Worm (Caenorhabditis elegans): Measurements from ENCODE around the gene cogc-8.

cogc-8 gene

DNA sequence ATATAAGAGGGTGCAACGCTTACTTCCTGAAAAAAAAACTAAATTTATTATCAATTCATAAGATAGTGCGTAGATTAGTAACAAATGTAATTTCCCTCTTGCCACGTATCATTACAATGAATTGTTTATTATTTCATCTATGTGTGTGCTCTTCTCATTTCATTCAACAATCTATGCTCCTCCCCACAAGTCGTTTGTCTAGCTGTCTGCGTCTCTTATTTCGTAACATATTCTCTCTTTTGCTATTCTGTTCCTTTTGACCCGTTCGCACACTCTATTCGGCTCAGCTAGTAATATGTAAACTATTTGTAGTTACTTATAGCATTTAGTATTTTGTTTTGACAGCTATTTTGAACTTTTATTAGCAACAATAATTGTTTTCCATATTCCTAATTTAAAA, 41.8 kb downstream of the cogc-8 start:
- TF ChIP-seq hmg-1.2 (GFP tag; IDR thresholded peaks at IDR 0.05) (peak; percentile 80), sptf-2 (GFP tag; optimal IDR thresholded peaks at IDR 0.05) (no peak), cebp-1 (GFP tag; IDR thresholded peaks at IDR 0.05) (no peak; the same call in 1 of the 2 replicates), cebp-1 (tag; optimal IDR thresholded peaks at IDR 0.05) (peak; percentile 74)

DNA sequence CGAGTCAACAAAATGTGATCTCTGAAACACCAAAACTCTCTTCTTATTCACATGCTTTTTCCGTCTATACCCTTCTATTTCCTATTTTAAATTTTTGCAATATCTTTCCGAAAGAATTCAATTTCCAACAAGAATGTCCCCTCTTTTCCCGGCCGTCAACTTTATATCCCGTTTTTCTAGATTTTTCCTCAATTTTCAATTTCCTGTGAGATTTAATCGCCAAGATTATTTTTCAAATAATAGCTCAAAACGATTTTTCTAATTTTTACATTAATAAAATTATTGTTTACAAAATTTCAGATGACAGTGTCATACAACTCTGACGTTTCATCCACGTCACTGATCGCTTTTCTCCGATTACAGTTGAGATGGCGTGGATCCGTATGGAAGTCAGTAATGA, 43.1 kb downstream of the cogc-8 start, which contains the start of gene best-19:
best-19 (plus strand) TSS at position 301 of the 400 bp plus-strand sequence.
- no peak for TF ChIP-seq rpc-1 (optimal IDR thresholded peaks at IDR 0.05)
- TF ChIP-seq rpc-1 (tag; optimal IDR thresholded peaks at IDR 0.05): no peak
- TF ChIP-seq dpff-1 (tag; optimal IDR thresholded peaks at IDR 0.05): no peak
- no peak for TF ChIP-seq unc-130 (GFP tag; optimal IDR thresholded peaks at IDR 0.05)
- TF ChIP-seq rec-8 (tag; optimal IDR thresholded peaks at IDR 0.05): no peak
- TF ChIP-seq snpc-3.4 (tag; optimal IDR thresholded peaks at IDR 0.05): no peak
- no peak for TF ChIP-seq nhr-80 (tag; optimal IDR thresholded peaks at IDR 0.05)
- no peak for TF ChIP-seq mxl-1 (tag; optimal IDR thresholded peaks at IDR 0.05)
- no peak for TF ChIP-seq F57A8.1 (GFP tag; optimal IDR thresholded peaks at IDR 0.05)
- TF ChIP-seq ztf-26 (tag; optimal IDR thresholded peaks at IDR 0.05): no peak
- no peak for TF ChIP-seq B0019.2 (GFP tag; conservative IDR thresholded peaks at IDR 0.05)
- no peak for TF ChIP-seq D2030.7 (GFP tag; IDR thresholded peaks at IDR 0.05)
- TF ChIP-seq F37B4.10 (GFP tag; IDR thresholded peaks at IDR 0.05): no peak
- no peak for TF ChIP-seq F22D6.2 (tag; optimal IDR thresholded peaks at IDR 0.05)
- TF ChIP-seq ztf-22 (GFP tag; optimal IDR thresholded peaks at IDR 0.05): no peak
- no peak for TF ChIP-seq ceh-40 (GFP tag; IDR thresholded peaks at IDR 0.05)
- no peak for TF ChIP-seq egl-44 (GFP tag; IDR thresholded peaks at IDR 0.05)

DNA sequence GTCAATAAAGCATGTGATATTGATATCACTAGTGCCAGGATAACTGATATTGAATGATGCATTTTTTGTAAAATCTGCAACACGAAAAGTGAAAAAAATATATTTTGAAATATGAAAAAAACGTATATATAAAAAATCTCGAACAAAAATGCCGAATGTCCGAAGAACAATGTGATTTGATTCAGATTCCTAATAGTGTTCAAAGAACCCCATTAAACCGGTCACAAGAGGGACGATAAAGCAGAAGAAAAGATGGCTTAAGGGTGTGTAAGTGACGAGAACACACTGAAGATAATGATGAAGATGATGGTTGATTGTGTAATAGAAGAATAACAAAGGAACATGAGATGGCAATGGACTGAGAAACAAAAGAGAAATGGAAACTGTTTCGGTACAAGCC, 47.8 kb downstream of the cogc-8 start, which contains the start of gene T21D12.14:
T21D12.14 (minus strand) TSS at position 101 of the 400 bp plus-strand sequence.
- TF ChIP-seq nhr-179 (tag; optimal IDR thresholded peaks at IDR 0.05): no peak
- TF ChIP-seq egrh-3 (GFP tag; IDR thresholded peaks at IDR 0.05): no peak
- TF ChIP-seq nfya-2 (GFP tag; IDR thresholded peaks at IDR 0.05): no peak
- no peak for TF ChIP-seq snpc-1.1 (tag; optimal IDR thresholded peaks at IDR 0.05; ENCODE audit: insufficient read depth)
- TF ChIP-seq madf-3 (GFP tag; IDR thresholded peaks at IDR 0.05): no peak

DNA sequence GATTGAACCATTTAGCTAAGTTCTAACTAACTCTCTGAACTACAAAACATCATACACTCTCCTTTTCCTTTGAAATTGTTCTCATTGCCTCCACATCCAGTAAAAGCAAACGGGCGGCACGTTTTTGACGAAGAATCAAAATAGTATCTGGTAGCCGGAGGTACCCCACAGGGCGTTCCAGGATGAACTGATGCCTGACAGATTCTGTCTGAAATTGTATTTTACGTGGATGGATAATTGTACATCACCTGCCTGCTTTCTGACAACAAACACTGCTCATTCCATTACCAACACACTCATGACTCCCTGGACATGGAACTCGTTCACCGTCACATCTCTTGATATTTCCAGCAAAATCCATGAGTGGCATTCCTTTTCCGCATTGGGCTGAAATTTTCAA, 50.1 kb downstream of the cogc-8 start:
- TF ChIP-seq F57C9.4 (tag; optimal IDR thresholded peaks at IDR 0.05): no peak
- no peak for TF ChIP-seq rpc-1 (optimal IDR thresholded peaks at IDR 0.05)
- no peak for TF ChIP-seq rpc-1 (tag; optimal IDR thresholded peaks at IDR 0.05)
- no peak for TF ChIP-seq ceh-79 (tag; optimal IDR thresholded peaks at IDR 0.05)
- no peak for TF ChIP-seq ztf-3 (GFP tag; optimal IDR thresholded peaks at IDR 0.05)
- no peak for TF ChIP-seq D2030.7 (GFP tag; IDR thresholded peaks at IDR 0.05)
- TF ChIP-seq B0336.3 (GFP tag; IDR thresholded peaks at IDR 0.05): no peak
- TF ChIP-seq egrh-3 (GFP tag; IDR thresholded peaks at IDR 0.05): no peak
- TF ChIP-seq aptf-3 (GFP tag; IDR thresholded peaks at IDR 0.05): no peak
- TF ChIP-seq ztf-22 (GFP tag; optimal IDR thresholded peaks at IDR 0.05): no peak
- no peak for TF ChIP-seq lin-40 (tag; optimal IDR thresholded peaks at IDR 0.05)
- TF ChIP-seq nfyb-1 (GFP tag; IDR thresholded peaks at IDR 0.05): no peak
- TF ChIP-seq tlf-1 (GFP tag; optimal IDR thresholded peaks at IDR 0.05): no peak
- no peak for TF ChIP-seq nhr-80 (tag; optimal IDR thresholded peaks at IDR 0.05)

DNA sequence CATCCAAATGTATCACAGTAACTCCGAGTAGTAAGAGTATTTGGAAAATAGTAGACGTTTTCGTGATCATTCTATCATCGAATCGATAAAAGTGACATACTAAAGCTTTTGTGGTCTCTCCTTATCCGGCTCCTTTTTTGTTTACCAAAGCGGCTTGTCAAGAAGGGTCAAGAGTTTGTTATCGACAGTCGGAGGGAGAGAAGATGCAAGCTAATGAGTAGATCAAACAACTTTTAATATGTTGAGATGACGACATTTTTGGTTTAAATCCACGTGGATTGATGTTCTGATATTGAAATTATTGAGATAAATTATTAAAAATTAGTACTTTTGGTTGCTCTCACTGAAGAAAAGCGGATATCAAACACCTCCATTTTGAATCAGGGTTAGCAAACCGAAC, 51.1 kb downstream of the cogc-8 start, which contains the start of gene T21D12.7:
T21D12.7 (minus strand) TSS at position 101 of the 400 bp plus-strand sequence.
- peak in 1 of 3 experiments; percentile 36 for TF ChIP-seq lin-35 (GFP tag; optimal IDR thresholded peaks at IDR 0.05)
- TF ChIP-seq tbp1 (GFP tag; optimal IDR thresholded peaks at IDR 0.05): no peak

All from whole organism, young adult.